Worm (Caenorhabditis elegans) whole organism, L4 larva: ENCODE data around the gene Y62H9A.1.

Experiments
- D1046.2 ChIP-seq: fragments of 200-800 bp; sonication (Bioruptor generic); IDR thresholded peaks from 2 replicates; pipeline ENCODE4 v1.3.6; 2022; ENCODE audit warnings: missing genetic modification characterization, missing compliant biosample characterization
- F10B5.3 ChIP-seq: sonication (generic microtip); optimal IDR thresholded peaks from 2 replicates; lab custom pipeline; 2016; ENCODE audit warnings: mild to moderate bottlenecking, missing genetic modification characterization, missing compliant biosample characterization
- F37D6.2 ChIP-seq: sonication (generic microtip); optimal IDR thresholded peaks from 2 replicates; lab custom pipeline; 2016; ENCODE audit warnings: mild to moderate bottlenecking, missing genetic modification characterization, missing compliant biosample characterization
- F49E8.2 ChIP-seq: sonication (generic microtip); optimal IDR thresholded peaks from 2 replicates; lab custom pipeline; 2016; ENCODE audit warnings: missing compliant biosample characterization, mild to moderate bottlenecking, missing genetic modification characterization, borderline replicate concordance
- R02D3.7 ChIP-seq: fragments of 150-350 bp; sonication (generic microtip); optimal IDR thresholded peaks from 3 replicates; lab custom pipeline; 2014; ENCODE audit warnings: missing biosample characterization, missing genetic modification characterization
- ZK546.5 ChIP-seq, 2 experiments: sonication (generic microtip); optimal IDR thresholded peaks; 2 replicates each; lab custom pipeline; 2017; ENCODE audit warnings: missing biosample characterization in 2 of 2, missing genetic modification characterization in 2 of 2
- aha-1 ChIP-seq: fragments of 150-350 bp; peaks from one replicate; lab custom pipeline; 2014; ENCODE audit warnings: missing biosample characterization, missing genetic modification characterization
- aly-2 ChIP-seq: sonication (generic microtip); optimal IDR thresholded peaks from 2 replicates; lab custom pipeline; 2018; ENCODE audit warnings: missing biosample characterization, missing genetic modification characterization
- ama-1 ChIP-seq: fragments of 150-350 bp; optimal IDR thresholded peaks from 2 replicates; lab custom pipeline; 2014; ENCODE audit warnings: inconsistent platforms, mixed read lengths
- attf-4 ChIP-seq: sonication (generic microtip); optimal IDR thresholded peaks from 3 replicates; lab custom pipeline; 2017; ENCODE audit warnings: missing biosample characterization, missing genetic modification characterization
- ceh-28 ChIP-seq: fragments of 150-350 bp; optimal IDR thresholded peaks from 2 replicates; lab custom pipeline; 2014; ENCODE audit warnings: missing biosample characterization, missing genetic modification reagents, missing genetic modification characterization
- ceh-62 ChIP-seq: sonication (generic microtip); optimal IDR thresholded peaks from 2 replicates; lab custom pipeline; 2017; ENCODE audit warnings: missing biosample characterization, missing genetic modification characterization
- ceh-82 ChIP-seq: sonication (generic microtip); optimal IDR thresholded peaks from 2 replicates; lab custom pipeline; 2017; ENCODE audit warnings: missing biosample characterization, missing genetic modification characterization
- ces-1 ChIP-seq: fragments of 150-350 bp; sonication (generic microtip); optimal IDR thresholded peaks from 4 replicates; lab custom pipeline; 2014; ENCODE audit warnings: missing biosample characterization, missing genetic modification reagents, missing genetic modification characterization
- daf-16 ChIP-seq, 3 experiments: sonication (generic microtip); optimal IDR thresholded peaks; 2 replicates each; lab custom pipeline; 2016 to 2017; ENCODE audit warnings: missing genetic modification characterization in 3 of 3, missing genetic modification reagents in 3 of 3, mild to moderate bottlenecking in 2 of 3, missing compliant biosample characterization in 2 of 3, missing biosample characterization in 1 of 3, moderate library complexity in 1 of 3
- dpl-1 ChIP-seq: fragments of 150-350 bp; optimal IDR thresholded peaks from 2 replicates; lab custom pipeline; 2014; ENCODE audit warnings: missing biosample characterization, missing genetic modification reagents, missing genetic modification characterization
- fos-1 ChIP-seq: fragments of 150-350 bp; optimal IDR thresholded peaks from 2 replicates; lab custom pipeline; 2014; ENCODE audit warnings: missing biosample characterization, missing genetic modification characterization
- hif-1 ChIP-seq, 2 experiments: sonication (generic microtip); optimal IDR thresholded peaks; 2 replicates each; lab custom pipeline; 2016 to 2017; ENCODE audit warnings: missing compliant biosample characterization in 2 of 2, missing genetic modification characterization in 2 of 2, missing genetic modification reagents in 2 of 2, missing genotype in 2 of 2, mild to moderate bottlenecking in 1 of 2
- hmg-1.1 ChIP-seq: fragments of 200-800 bp; sonication (Bioruptor generic); IDR thresholded peaks from 2 replicates; pipeline ENCODE4 v1.3.6; 2022; ENCODE audit warnings: missing genetic modification reagents, missing genetic modification characterization, missing compliant biosample characterization
- jun-1 ChIP-seq: fragments of 150-350 bp; optimal IDR thresholded peaks from 2 replicates; lab custom pipeline; 2014; ENCODE audit warnings: missing biosample characterization, missing genetic modification reagents, missing genetic modification characterization
- lim-7 ChIP-seq: fragments of 200-800 bp; sonication (Bioruptor generic); IDR thresholded peaks from 2 replicates; pipeline ENCODE4 v1.3.6; 2022; ENCODE audit warnings: missing genetic modification characterization, missing compliant biosample characterization
- lin-15B ChIP-seq: fragments of 150-350 bp; sonication (generic microtip); optimal IDR thresholded peaks from 3 replicates; lab custom pipeline; 2014; ENCODE audit warnings: missing biosample characterization, missing genetic modification characterization
- lir-3 ChIP-seq: sonication (generic microtip); optimal IDR thresholded peaks from 2 replicates; lab custom pipeline; 2016; ENCODE audit warnings: mild to moderate bottlenecking, missing genetic modification characterization, missing compliant biosample characterization
- mxl-2 ChIP-seq: fragments of 200-800 bp; sonication (Bioruptor generic); conservative IDR thresholded peaks from 2 replicates; pipeline ENCODE4 v1.3.6; 2022; ENCODE audit warnings: missing genetic modification reagents, missing genetic modification characterization, missing compliant biosample characterization
- nhr-25 ChIP-seq: sonication (generic microtip); optimal IDR thresholded peaks from 2 replicates; lab custom pipeline; 2017; ENCODE audit warnings: missing genetic modification characterization, mild to moderate bottlenecking, missing compliant biosample characterization, antibody characterized with exemption, moderate library complexity, borderline replicate concordance; ENCODE audit not compliant: insufficient read depth
- nhr-42 ChIP-seq: fragments of 200-800 bp; sonication (Bioruptor generic); IDR thresholded peaks from 2 replicates; pipeline ENCODE4 v1.3.6; 2022; ENCODE audit warnings: missing genetic modification characterization, missing compliant biosample characterization
- nhr-6 ChIP-seq: fragments of 150-350 bp; optimal IDR thresholded peaks from 2 replicates; lab custom pipeline; 2014; ENCODE audit warnings: missing biosample characterization, missing genetic modification characterization
- nhr-77 ChIP-seq: fragments of 150-350 bp; optimal IDR thresholded peaks from 2 replicates; lab custom pipeline; 2014; ENCODE audit warnings: missing biosample characterization, missing genetic modification characterization
- pqm-1 ChIP-seq: sonication (generic microtip); optimal IDR thresholded peaks from 2 replicates; lab custom pipeline; 2017; ENCODE audit warnings: missing biosample characterization, missing genetic modification characterization
- rbr-2 ChIP-seq: sonication (generic microtip); optimal IDR thresholded peaks from 2 replicates; lab custom pipeline; 2016; ENCODE audit warnings: missing genotype, missing genetic modification characterization, missing compliant biosample characterization
- set-16 ChIP-seq: fragments of 200-800 bp; sonication (Bioruptor generic); IDR thresholded peaks from 2 replicates; pipeline ENCODE4 v1.3.6; 2022; ENCODE audit warnings: missing genetic modification reagents, missing genetic modification characterization, missing compliant biosample characterization
- skn-1 ChIP-seq: fragments of 150-350 bp; optimal IDR thresholded peaks from 2 replicates; lab custom pipeline; 2014; ENCODE audit warnings: missing biosample characterization, missing genetic modification characterization
- unc-62 ChIP-seq, 3 experiments: fragments of 150-350 bp in 1 of 3; sonication (generic microtip); optimal IDR thresholded peaks in 2 of 3; peaks in 1 of 3; 1 replicate in 1 of 3; 2 replicates in 2 of 3; lab custom pipeline; 2014 to 2017; ENCODE audit warnings: missing biosample characterization in 3 of 3, missing genetic modification characterization in 3 of 3, missing genetic modification reagents in 3 of 3, missing genotype in 1 of 3
- vab-7 ChIP-seq: fragments of 200-800 bp; sonication (Bioruptor generic); IDR thresholded peaks from 2 replicates; pipeline ENCODE4 v1.3.6; 2022; ENCODE audit warnings: missing genetic modification reagents, missing genetic modification characterization, missing compliant biosample characterization
- zip-2 ChIP-seq: fragments of 150-350 bp; optimal IDR thresholded peaks from 2 replicates; lab custom pipeline; 2014; ENCODE audit warnings: missing biosample characterization, missing genetic modification characterization
- ztf-11 ChIP-seq: fragments of 150-350 bp; optimal IDR thresholded peaks from 2 replicates; lab custom pipeline; 2014; ENCODE audit warnings: missing biosample characterization, missing genetic modification characterization

Y62H9A.1 gene

DNA sequence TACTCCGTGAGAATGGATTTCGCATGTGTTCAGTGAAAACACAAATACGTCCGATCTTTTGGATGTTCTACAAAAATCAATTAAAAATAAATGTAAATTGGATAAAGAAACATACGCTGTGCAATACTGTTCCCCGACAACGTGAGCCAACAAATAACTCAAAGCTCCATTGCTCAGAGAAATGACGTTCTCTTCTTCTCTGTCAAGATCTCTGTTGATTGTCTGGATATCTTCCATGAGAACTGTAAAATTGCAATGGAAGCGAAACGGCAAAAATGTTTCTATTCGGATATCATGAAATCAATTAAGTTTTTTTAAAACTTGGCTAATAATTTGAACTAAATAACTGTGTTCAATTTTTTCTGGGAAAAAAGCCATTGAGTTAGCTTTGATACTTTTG lies 21.4 kb downstream of the Y62H9A.1 start:
- TF ChIP-seq aha-1 (tag; lab: Kevin White, UChicago) (peak; percentile 93), ceh-62 (tag; lab: Kevin White, UChicago) (no peak)

DNA sequence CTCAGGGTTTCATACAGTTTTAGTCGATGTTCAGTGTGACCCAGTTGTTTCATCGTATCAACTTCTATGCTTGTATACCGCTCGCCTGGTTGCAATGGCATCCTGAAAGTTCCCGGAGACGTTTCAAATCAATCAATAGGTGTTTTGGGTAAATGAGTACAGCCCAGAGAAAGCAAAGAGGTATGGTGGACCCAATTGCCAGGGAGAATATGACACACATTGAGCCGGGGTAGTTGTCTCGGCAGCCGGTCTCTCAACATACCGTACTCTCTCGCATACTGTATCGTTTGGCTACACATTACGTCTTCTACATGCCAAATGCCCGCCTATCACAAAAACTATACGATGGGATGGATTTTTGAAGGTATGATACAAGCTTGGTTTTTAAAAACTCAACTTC lies 22.7 kb downstream of the Y62H9A.1 start, which contains the start of gene Y62H9A.9:
Y62H9A.9 (minus strand) TSS at position 101 of the 400 bp plus-strand sequence.
- TF ChIP-seq skn-1 (tag; lab: Kevin White, UChicago): no peak
- no peak for TF ChIP-seq attf-4 (tag; lab: Kevin White, UChicago)
- no peak for TF ChIP-seq aly-2 (tag; lab: Kevin White, UChicago)
- no peak for TF ChIP-seq nhr-77
- TF ChIP-seq mxl-2: no peak
- TF ChIP-seq hmg-1.1 (GFP tag; lab: Robert Waterston, UW): no peak
- TF ChIP-seq pqm-1: no peak
- no peak for TF ChIP-seq F10B5.3 (tag; lab: Kevin White, UChicago)
- TF ChIP-seq fos-1 (tag; lab: Kevin White, UChicago): no peak
- no peak for TF ChIP-seq daf-16 (GFP tag; optimal IDR thresholded peaks at IDR 0.05; lab: Kevin White, UChicago)
- no peak for TF ChIP-seq daf-16 (tag; optimal IDR thresholded peaks at IDR 0.05; lab: Kevin White, UChicago)
- no peak for TF ChIP-seq D1046.2
- no peak for TF ChIP-seq ZK546.5 (tag; optimal IDR thresholded peaks at IDR 0.05; lab: Kevin White, UChicago)
- TF ChIP-seq dpl-1 (GFP tag; lab: Kevin White, UChicago): no peak

DNA sequence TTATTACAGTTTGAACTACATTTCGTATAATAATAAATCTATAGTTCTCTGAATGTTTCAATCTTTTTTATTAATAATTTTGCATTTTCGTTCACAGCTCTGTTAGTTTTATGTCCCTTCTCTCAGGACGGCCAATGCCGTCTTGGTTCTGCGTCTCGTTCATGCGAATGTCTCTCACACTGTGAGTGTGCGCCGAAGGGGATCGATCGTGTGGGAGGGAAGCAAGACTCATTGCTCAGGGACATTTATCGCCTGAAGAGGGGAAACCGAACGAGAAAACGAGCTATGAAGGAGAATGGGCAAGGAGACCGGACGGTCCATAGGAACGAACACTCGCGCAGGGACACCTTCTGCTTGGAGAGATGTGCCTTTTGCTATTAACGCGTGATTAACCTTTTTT lies 23.7 kb downstream of the Y62H9A.1 start:
- TF ChIP-seq aha-1 (tag; lab: Kevin White, UChicago) (peak; percentile 57), nhr-25 (tag; lab: Kevin White, UChicago) (no peak), ces-1 (GFP tag; lab: Kevin White, UChicago) (no peak), skn-1 (tag; lab: Kevin White, UChicago) (no peak), jun-1 (no peak), nhr-6 (tag; lab: Kevin White, UChicago) (no peak), F37D6.2 (tag; lab: Kevin White, UChicago) (peak; percentile 51), rbr-2 (tag; lab: Kevin White, UChicago) (peak; percentile 46), unc-62 (GFP tag; optimal IDR thresholded peaks at IDR 0.05 in 1 of 2; lab: Kevin White, UChicago) (peak in 1 of 2 experiments; percentile 85), unc-62 (tag; optimal IDR thresholded peaks at IDR 0.05; lab: Kevin White, UChicago) (no peak), lim-7 (no peak), set-16 (GFP tag; lab: Robert Waterston, UW) (no peak), ztf-11 (tag; lab: Kevin White, UChicago) (no peak), nhr-42 (no peak), lir-3 (no peak), ceh-28 (tag; lab: Kevin White, UChicago) (peak; percentile 43), F49E8.2 (tag; lab: Kevin White, UChicago) (no peak), D1046.2 (no peak), R02D3.7 (tag; lab: Kevin White, UChicago) (no peak), hif-1 (tag; optimal IDR thresholded peaks at IDR 0.05; lab: Kevin White, UChicago) (no peak), F10B5.3 (tag; lab: Kevin White, UChicago) (peak; percentile 12), lin-15B (no peak)

DNA sequence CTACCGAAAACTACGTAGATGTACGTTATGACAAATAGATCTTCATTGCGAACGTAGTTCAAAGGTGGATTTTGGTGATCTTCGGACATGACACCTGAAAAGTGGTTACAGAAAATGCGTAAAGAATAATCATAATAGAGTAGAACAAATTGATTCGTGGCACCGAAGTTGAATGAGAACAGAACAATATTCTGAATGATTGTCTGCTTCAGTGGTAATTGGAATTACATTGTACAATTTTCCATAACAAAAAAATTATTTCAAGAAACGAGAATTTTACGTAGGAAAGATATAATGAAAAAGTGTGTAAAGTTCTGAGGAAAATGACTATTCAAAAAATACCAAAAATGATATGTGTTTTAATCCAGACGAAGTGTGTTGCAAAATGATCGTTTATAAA lies 27.3 kb downstream of the Y62H9A.1 start, which contains the start of gene Y62H9A.10:
Y62H9A.10 (minus strand) TSS at position 101 of the 400 bp plus-strand sequence.
- TF ChIP-seq ceh-82 (tag; lab: Kevin White, UChicago): no peak
- no peak for TF ChIP-seq ceh-28 (tag; lab: Kevin White, UChicago)
- TF ChIP-seq vab-7: no peak
- no peak for TF ChIP-seq ama-1 (lab: Kevin White, UChicago)
- TF ChIP-seq zip-2 (tag; lab: Kevin White, UChicago): no peak
- no peak for TF ChIP-seq F37D6.2 (tag; lab: Kevin White, UChicago)
